Worm (Caenorhabditis elegans) whole organism, L4/young adult: ENCODE data around the gene arrd-2.
"Not testable (repeated sequence)": the region's sequence is repeated elsewhere in the genome, so short reads cannot be mapped to it uniquely, and the experiment has no call there.

Source experiments
- W03F9.2 ChIP-seq: fragments of 150-350 bp; optimal IDR thresholded peaks from 2 replicates; lab custom pipeline; 2014; ENCODE audit warnings: missing biosample characterization, missing genetic modification characterization
- dao-5 ChIP-seq: sonication (generic microtip); optimal IDR thresholded peaks from 2 replicates; lab custom pipeline; 2016; ENCODE audit warnings: missing genotype, missing genetic modification characterization, moderate library complexity, missing compliant biosample characterization
- him-1 ChIP-seq: sonication (generic microtip); optimal IDR thresholded peaks from 2 replicates; lab custom pipeline; 2016; ENCODE audit warnings: missing genotype, missing genetic modification reagents, missing genetic modification characterization, missing compliant biosample characterization

arrd-2 gene

ce11 chrII:9431119-9431518, 23.6 kb downstream of the arrd-2 start:
- TF ChIP-seq W03F9.2 (tag; lab: Kevin White, UChicago) (no peak), him-1 (no peak), dao-5 (tag; lab: Kevin White, UChicago) (no peak)

ce11 chrII:9433609-9434008, 26.0 kb downstream of the arrd-2 start, which contains the start of gene kin-15:
Gene kin-15 (minus strand): TSS chrII:9433709.
- TF ChIP-seq him-1 (no peak), dao-5 (tag; lab: Kevin White, UChicago) (no peak), W03F9.2 (tag; lab: Kevin White, UChicago) (no peak)

ce11 chrII:9436009-9436408, 28.4 kb downstream of the arrd-2 start, which contains the start of gene kin-16:
Gene kin-16 (minus strand): TSS chrII:9436109.
- TF ChIP-seq dao-5 (tag; lab: Kevin White, UChicago), result no peak
- no peak for TF ChIP-seq W03F9.2 (tag; lab: Kevin White, UChicago)
- TF ChIP-seq him-1, result no peak

ce11 chrII:9438227-9438626, 30.7 kb downstream of the arrd-2 start, which contains the start of gene chil-13:
Gene chil-13 (minus strand): TSS chrII:9438327.
- no peak for TF ChIP-seq him-1
- TF ChIP-seq W03F9.2 (tag; lab: Kevin White, UChicago), result no peak
- TF ChIP-seq dao-5 (tag; lab: Kevin White, UChicago), result no peak

- TF ChIP-seq dao-5 (tag; lab: Kevin White, UChicago) (no peak), W03F9.2 (tag; lab: Kevin White, UChicago) (no peak), him-1 (no peak)
These were observed 31.3 kb downstream of the arrd-2 start for ce11 chrII:9438853-9439252.

- no peak for TF ChIP-seq him-1
- TF ChIP-seq dao-5 (tag; lab: Kevin White, UChicago), result no peak
- no peak for TF ChIP-seq W03F9.2 (tag; lab: Kevin White, UChicago)
These were observed 32.5 kb downstream of the arrd-2 start, which contains the start of gene chil-17 for ce11 chrII:9440060-9440459. Gene chil-17 (minus strand): TSS chrII:9440160.

- TF ChIP-seq dao-5 (tag; lab: Kevin White, UChicago) (no peak), W03F9.2 (tag; lab: Kevin White, UChicago) (no peak), him-1 (no peak)
These were observed 34.3 kb downstream of the arrd-2 start, which contains the start of gene chil-16 for ce11 chrII:9441838-9442237. Gene chil-16 (minus strand): TSS chrII:9441938.

ce11 chrII:9443522-9443921, 36.0 kb downstream of the arrd-2 start, which contains the start of gene chil-15:
Gene chil-15 (minus strand): TSS chrII:9443622.
- TF ChIP-seq W03F9.2 (tag; lab: Kevin White, UChicago) (no peak), dao-5 (tag; lab: Kevin White, UChicago) (no peak), him-1 (no peak)

- TF ChIP-seq dao-5 (tag; lab: Kevin White, UChicago), result no peak
- no peak for TF ChIP-seq him-1
- TF ChIP-seq W03F9.2 (tag; lab: Kevin White, UChicago), result no peak
These were observed 37.8 kb downstream of the arrd-2 start, which contains the start of gene R09D1.13 for ce11 chrII:9445368-9445767. Gene R09D1.13 (minus strand): TSS chrII:9445468.

- TF ChIP-seq W03F9.2 (tag; lab: Kevin White, UChicago), result no peak
- TF ChIP-seq him-1, result no peak
- TF ChIP-seq dao-5 (tag; lab: Kevin White, UChicago), result no peak
These were observed 40.4 kb downstream of the arrd-2 start, which contains the start of gene chil-18 for ce11 chrII:9447965-9448364. Gene chil-18 (plus strand): TSS chrII:9448265.

- TF ChIP-seq him-1; dao-5 (tag; lab: Kevin White, UChicago); W03F9.2 (tag; lab: Kevin White, UChicago): not testable (repeated sequence)
These were observed 44.6 kb downstream of the arrd-2 start, which contains the start of gene R09D1.12 for ce11 chrII:9452172-9452571. Gene R09D1.12 (minus strand): TSS chrII:9452272.

- TF ChIP-seq W03F9.2 (tag; lab: Kevin White, UChicago), result no peak
- no peak for TF ChIP-seq dao-5 (tag; lab: Kevin White, UChicago)
- TF ChIP-seq him-1, result no peak
These were observed 46.7 kb downstream of the arrd-2 start, which contains the start of gene chil-19 for ce11 chrII:9454304-9454703. Gene chil-19 (minus strand): TSS chrII:9454404.
